Worm (Caenorhabditis elegans) whole organism, late embryonic: ENCODE measurements around the gene K12H6.6.

Experiments used
- ama-1 ChIP-seq: fragments of 150-350 bp; optimal IDR thresholded peaks from 2 replicates; lab custom pipeline; 2014
- ceh-31 ChIP-seq: sonication (generic microtip); optimal IDR thresholded peaks from 2 replicates; lab custom pipeline; 2016; ENCODE audit warnings: missing genetic modification characterization, missing compliant biosample characterization
- ceh-9 ChIP-seq: sonication (generic microtip); optimal IDR thresholded peaks from 2 replicates; lab custom pipeline; 2016; ENCODE audit warnings: mild to moderate bottlenecking, missing genetic modification characterization, inconsistent platforms, missing compliant biosample characterization
- dve-1 ChIP-seq: sonication (generic microtip); optimal IDR thresholded peaks from 2 replicates; lab custom pipeline; 2017; ENCODE audit warnings: antibody characterized with exemption, mild to moderate bottlenecking, missing genetic modification characterization, missing compliant biosample characterization
- lin-11 ChIP-seq: fragments of 200-800 bp; sonication (Bioruptor generic); optimal IDR thresholded peaks from 2 replicates; lab custom pipeline; 2018; ENCODE audit warnings: mild to moderate bottlenecking, missing genetic modification characterization, missing compliant biosample characterization

DNA sequence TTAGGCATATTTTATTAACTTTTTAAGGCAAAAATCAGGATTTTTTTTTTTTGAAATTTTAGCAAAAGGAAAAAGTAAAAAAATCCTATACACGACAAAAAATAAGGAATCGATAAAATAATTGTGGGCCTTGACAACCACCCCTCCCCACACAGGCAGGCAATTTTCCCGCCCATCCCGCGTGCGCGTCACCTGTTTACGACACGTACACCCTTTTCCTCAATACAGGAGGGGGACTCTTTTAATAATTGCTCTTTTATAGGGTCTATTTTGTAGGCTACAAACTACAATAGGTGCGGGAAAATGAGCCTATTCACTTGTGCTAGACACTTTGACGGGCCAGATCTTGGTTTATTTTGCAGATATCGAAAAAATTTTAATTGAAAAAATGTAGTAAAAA, 1.5 kb upstream of the K12H6.6 start:
- TF ChIP-seq dve-1 (tag; lab: Kevin White, UChicago), result no peak
- TF ChIP-seq ceh-9 (tag; lab: Kevin White, UChicago), result no peak
- no peak for TF ChIP-seq ama-1 (lab: Kevin White, UChicago)
- TF ChIP-seq lin-11 (tag; lab: Kevin White, UChicago), result no peak
- no peak for TF ChIP-seq ceh-31 (tag; lab: Kevin White, UChicago)
